Worm (Caenorhabditis elegans) whole organism, late embryonic: ENCODE results near the gene str-159.

ENCODE experiments used
- C08G9.2 ChIP-seq: sonication (generic microtip); optimal IDR thresholded peaks from 2 replicates; lab custom pipeline; 2016; ENCODE audit warnings: mild to moderate bottlenecking, missing genetic modification characterization, moderate library complexity, missing compliant biosample characterization
- K09A11.1 ChIP-seq: sonication (generic microtip); optimal IDR thresholded peaks from 2 replicates; lab custom pipeline; 2017; ENCODE audit warnings: antibody characterized with exemption, mild to moderate bottlenecking, missing genetic modification characterization, missing compliant biosample characterization; ENCODE audit not compliant: insufficient read depth
- ceh-18 ChIP-seq: sonication (generic microtip); optimal IDR thresholded peaks from 2 replicates; lab custom pipeline; 2016; ENCODE audit warnings: missing genetic modification characterization, missing compliant biosample characterization
- ceh-19 ChIP-seq: fragments of 200-800 bp; sonication (Bioruptor generic); optimal IDR thresholded peaks from 2 replicates; lab custom pipeline; 2018; ENCODE audit warnings: mild to moderate bottlenecking, missing genetic modification characterization, missing compliant biosample characterization
- ceh-30 ChIP-seq: fragments of 150-350 bp; optimal IDR thresholded peaks from 2 replicates; lab custom pipeline; 2014; ENCODE audit warnings: missing biosample characterization, missing genetic modification characterization
- ceh-45 ChIP-seq: fragments of 200-800 bp; sonication (Bioruptor generic); IDR thresholded peaks from 2 replicates; pipeline ENCODE4 v1.3.6; 2022; ENCODE audit warnings: missing genetic modification reagents, missing genetic modification characterization, missing compliant biosample characterization
- ceh-48 ChIP-seq: sonication (generic microtip); optimal IDR thresholded peaks from 2 replicates; lab custom pipeline; 2016; ENCODE audit warnings: missing genetic modification characterization, inconsistent platforms, missing compliant biosample characterization
- ceh-6 ChIP-seq: fragments of 200-800 bp; sonication (Bioruptor generic); optimal IDR thresholded peaks from 2 replicates; lab custom pipeline; 2018; ENCODE audit warnings: mild to moderate bottlenecking, missing genetic modification characterization, missing compliant biosample characterization
- ceh-9 ChIP-seq: sonication (generic microtip); optimal IDR thresholded peaks from 2 replicates; lab custom pipeline; 2016; ENCODE audit warnings: mild to moderate bottlenecking, missing genetic modification characterization, inconsistent platforms, missing compliant biosample characterization
- che-1 ChIP-seq: sonication (generic microtip); optimal IDR thresholded peaks from 2 replicates; lab custom pipeline; 2016; ENCODE audit warnings: mild to moderate bottlenecking, missing genetic modification characterization, missing compliant biosample characterization
- dmd-4 ChIP-seq: sonication (generic microtip); optimal IDR thresholded peaks from 2 replicates; lab custom pipeline; 2016; ENCODE audit warnings: borderline replicate concordance, missing genetic modification characterization, missing compliant biosample characterization
- dve-1 ChIP-seq: sonication (generic microtip); optimal IDR thresholded peaks from 2 replicates; lab custom pipeline; 2017; ENCODE audit warnings: antibody characterized with exemption, mild to moderate bottlenecking, missing genetic modification characterization, missing compliant biosample characterization
- elt-4 ChIP-seq: sonication (generic microtip); optimal IDR thresholded peaks from 2 replicates; lab custom pipeline; 2016; ENCODE audit warnings: missing genetic modification characterization, missing compliant biosample characterization
- ets-4 ChIP-seq: sonication (generic microtip); optimal IDR thresholded peaks from 2 replicates; lab custom pipeline; 2016; ENCODE audit warnings: missing genetic modification characterization, missing compliant biosample characterization
- fkh-10 ChIP-seq: fragments of 150-350 bp; optimal IDR thresholded peaks from 2 replicates; lab custom pipeline; 2014; ENCODE audit warnings: missing biosample characterization, missing genetic modification reagents, missing genetic modification characterization
- gmeb-2 ChIP-seq: sonication (generic microtip); optimal IDR thresholded peaks from 2 replicates; lab custom pipeline; 2016; ENCODE audit warnings: missing genetic modification characterization, inconsistent platforms, missing compliant biosample characterization
- hlh-15 ChIP-seq: sonication (generic microtip); optimal IDR thresholded peaks from 2 replicates; lab custom pipeline; 2016; ENCODE audit warnings: missing genetic modification characterization, missing compliant biosample characterization
- hlh-30 ChIP-seq: sonication (generic microtip); optimal IDR thresholded peaks from 2 replicates; lab custom pipeline; 2017; ENCODE audit warnings: antibody characterized with exemption, missing genetic modification characterization, missing compliant biosample characterization; ENCODE audit not compliant: insufficient read depth
- hlh-6 ChIP-seq: sonication (generic microtip); optimal IDR thresholded peaks from 2 replicates; lab custom pipeline; 2016; ENCODE audit warnings: missing genotype, missing genetic modification characterization, missing compliant biosample characterization
- madf-2 ChIP-seq: sonication (generic microtip); optimal IDR thresholded peaks from 2 replicates; lab custom pipeline; 2017; ENCODE audit warnings: missing genetic modification characterization, missing compliant biosample characterization
- mec-3 ChIP-seq: sonication (generic microtip); optimal IDR thresholded peaks from 2 replicates; lab custom pipeline; 2016; ENCODE audit warnings: borderline replicate concordance, missing genetic modification characterization, missing compliant biosample characterization
- nfya-1 ChIP-seq: sonication (generic microtip); optimal IDR thresholded peaks from 2 replicates; lab custom pipeline; 2017; ENCODE audit warnings: missing genetic modification characterization, mild to moderate bottlenecking, missing compliant biosample characterization, antibody characterized with exemption, moderate library complexity
- nhr-232 ChIP-seq: sonication (generic microtip); optimal IDR thresholded peaks from 2 replicates; lab custom pipeline; 2016; ENCODE audit warnings: missing genetic modification characterization, missing compliant biosample characterization
- npax-4 ChIP-seq: sonication (generic microtip); optimal IDR thresholded peaks from 2 replicates; lab custom pipeline; 2016; ENCODE audit warnings: missing genetic modification characterization, missing compliant biosample characterization
- odd-2 ChIP-seq: sonication (generic microtip); optimal IDR thresholded peaks from 2 replicates; lab custom pipeline; 2017; ENCODE audit warnings: antibody characterized with exemption, mild to moderate bottlenecking, missing genetic modification characterization, missing compliant biosample characterization
- pat-9 ChIP-seq: fragments of 200-800 bp; sonication (Bioruptor generic); optimal IDR thresholded peaks from 2 replicates; lab custom pipeline; 2018; ENCODE audit warnings: mild to moderate bottlenecking, missing genetic modification characterization, moderate library complexity, missing compliant biosample characterization
- pha-2 ChIP-seq: sonication (generic microtip); optimal IDR thresholded peaks from 2 replicates; lab custom pipeline; 2017; ENCODE audit warnings: mild to moderate bottlenecking, missing genetic modification characterization, missing compliant biosample characterization
- pha-4 ChIP-seq: fragments of 150-350 bp; optimal IDR thresholded peaks from 2 replicates; lab custom pipeline; 2018; ENCODE audit warnings: missing biosample characterization, missing genetic modification reagents, missing genetic modification characterization
- pqm-1 ChIP-seq: sonication (generic microtip); optimal IDR thresholded peaks from 2 replicates; lab custom pipeline; 2016; ENCODE audit warnings: missing genetic modification characterization, missing compliant biosample characterization
- pros-1 ChIP-seq: fragments of 150-350 bp; optimal IDR thresholded peaks from 2 replicates; lab custom pipeline; 2014; ENCODE audit warnings: missing biosample characterization, missing genetic modification reagents, missing genetic modification characterization
- rnt-1 ChIP-seq: sonication (generic microtip); optimal IDR thresholded peaks from 2 replicates; lab custom pipeline; 2016; ENCODE audit warnings: missing genetic modification characterization, missing compliant biosample characterization
- sdc-2 ChIP-seq: sonication (generic microtip); optimal IDR thresholded peaks from 2 replicates; lab custom pipeline; 2016; ENCODE audit warnings: missing genotype, missing genetic modification characterization, missing compliant biosample characterization
- sox-4 ChIP-seq: sonication (generic microtip); optimal IDR thresholded peaks from 2 replicates; lab custom pipeline; 2017; ENCODE audit warnings: mild to moderate bottlenecking, missing genetic modification characterization, inconsistent platforms, missing compliant biosample characterization
- syd-9 ChIP-seq: sonication (generic microtip); optimal IDR thresholded peaks from 2 replicates; lab custom pipeline; 2016; ENCODE audit warnings: mild to moderate bottlenecking, missing genetic modification characterization, moderate library complexity, missing compliant biosample characterization
- tbx-7 ChIP-seq: sonication (generic microtip); optimal IDR thresholded peaks from 2 replicates; lab custom pipeline; 2016; ENCODE audit warnings: missing genotype, missing genetic modification characterization, missing compliant biosample characterization
- ttx-3 ChIP-seq: sonication (generic microtip); optimal IDR thresholded peaks from 2 replicates; lab custom pipeline; 2016; ENCODE audit warnings: missing genetic modification reagents, missing genetic modification characterization, missing compliant biosample characterization
- unc-3 ChIP-seq, 2 experiments: fragments of 200-800 bp in 1 of 2; sonication (Bioruptor generic) in 1 of 2; sonication (generic microtip) in 1 of 2; conservative IDR thresholded peaks in 1 of 2; optimal IDR thresholded peaks in 1 of 2; 2 replicates each; pipeline versions ENCODE4 v1.3.6 to Lab custom; 2016 to 2022; ENCODE audit warnings: missing compliant biosample characterization in 2 of 2, missing genetic modification characterization in 2 of 2, missing genetic modification reagents in 1 of 2
- unc-55 ChIP-seq: sonication (generic microtip); optimal IDR thresholded peaks from 2 replicates; lab custom pipeline; 2017; ENCODE audit warnings: missing biosample characterization, missing genetic modification reagents, missing genetic modification characterization
- ztf-16 ChIP-seq: sonication (generic microtip); optimal IDR thresholded peaks from 2 replicates; lab custom pipeline; 2017; ENCODE audit warnings: missing genetic modification characterization, missing compliant biosample characterization

Gene str-159

ce11 chrIV:4913090-4913489 is 4.0 kb downstream of the str-159 start, which contains the start of gene str-156:
Gene str-156 (plus strand): TSS chrIV:4913390.
- TF ChIP-seq ceh-30 (tag; lab: Kevin White, UChicago) (no peak), mec-3 (tag; lab: Kevin White, UChicago) (no peak), hlh-6 (tag; lab: Kevin White, UChicago) (no peak), pqm-1 (tag; lab: Kevin White, UChicago) (no peak), dve-1 (tag; lab: Kevin White, UChicago) (no peak), pat-9 (no peak), elt-4 (tag; lab: Kevin White, UChicago) (no peak), madf-2 (tag; lab: Kevin White, UChicago) (no peak), pros-1 (no peak), ceh-6 (GFP tag; lab: Kevin White, UChicago) (no peak), ttx-3 (tag; lab: Kevin White, UChicago) (no peak), nhr-232 (tag; lab: Kevin White, UChicago) (no peak), sox-4 (tag; lab: Kevin White, UChicago) (no peak), ceh-19 (GFP tag; lab: Kevin White, UChicago) (no peak), pha-4 (tag; lab: Kevin White, UChicago) (no peak), hlh-30 (no peak), che-1 (tag; lab: Kevin White, UChicago) (no peak), rnt-1 (no peak), odd-2 (tag; lab: Kevin White, UChicago) (no peak), hlh-15 (tag; lab: Kevin White, UChicago) (no peak)
- TF ChIP-seq, all 69 proteins: peak for 0

- TF ChIP-seq ztf-16 (tag; lab: Kevin White, UChicago): no peak
- TF ChIP-seq unc-55 (GFP tag; lab: Kevin White, UChicago): no peak
- no peak for TF ChIP-seq K09A11.1
- no peak for TF ChIP-seq ceh-9
- TF ChIP-seq dmd-4 (tag; lab: Kevin White, UChicago): no peak
- no peak for TF ChIP-seq ceh-18 (tag; lab: Kevin White, UChicago)
- TF ChIP-seq ceh-6 (GFP tag; lab: Kevin White, UChicago): no peak
- no peak for TF ChIP-seq ceh-48
- no peak for TF ChIP-seq sox-4 (tag; lab: Kevin White, UChicago)
- no peak for TF ChIP-seq npax-4 (tag; lab: Kevin White, UChicago)
- no peak for TF ChIP-seq nhr-232 (tag; lab: Kevin White, UChicago)
- TF ChIP-seq hlh-15 (tag; lab: Kevin White, UChicago): no peak
Observed at ce11 chrIV:4915689-4916088, 6.5 kb downstream of the str-159 start, which contains the start of gene str-155. Gene str-155 (plus strand): TSS chrIV:4915989.

- TF ChIP-seq C08G9.2: no peak
- TF ChIP-seq pha-4 (tag; lab: Kevin White, UChicago): no peak
- no peak for TF ChIP-seq ceh-45
- TF ChIP-seq syd-9 (tag; lab: Kevin White, UChicago): no peak
- no peak for TF ChIP-seq ceh-19 (GFP tag; lab: Kevin White, UChicago)
- no peak for TF ChIP-seq unc-3 (GFP tag; conservative IDR thresholded peaks at IDR 0.05; lab: Robert Waterston, UW)
- no peak for TF ChIP-seq unc-3 (tag; optimal IDR thresholded peaks at IDR 0.05; lab: Kevin White, UChicago)
- TF ChIP-seq rnt-1: no peak
- no peak for TF ChIP-seq nfya-1 (tag; lab: Kevin White, UChicago)
- no peak for TF ChIP-seq tbx-7 (tag; lab: Kevin White, UChicago)
- TF ChIP-seq pha-2: no peak
- no peak for TF ChIP-seq sdc-2
- no peak for TF ChIP-seq hlh-6 (tag; lab: Kevin White, UChicago)
- TF ChIP-seq fkh-10 (GFP tag; lab: Kevin White, UChicago): no peak
- no peak for TF ChIP-seq ets-4 (tag; lab: Kevin White, UChicago)
- no peak for TF ChIP-seq gmeb-2 (tag; lab: Kevin White, UChicago)
Observed at ce11 chrIV:4917774-4918173, 8.6 kb downstream of the str-159 start, which contains the start of gene str-158. Gene str-158 (plus strand): TSS chrIV:4918074.
